Fruit fly (Drosophila melanogaster) whole organism, embryonic: Measurements from ENCODE around the gene raptor.
A peak's percentile ranks its signal among the peaks of the same experiment; 100 is the strongest.

Source experiments
- Aef1 ChIP-seq: fragments of 200-800 bp; sonication (Bioruptor generic); IDR thresholded peaks from 3 replicates; pipeline ENCODE4 v1.3.6; 2022; ENCODE audit warnings: missing biosample characterization, missing genetic modification characterization
- B-H2 ChIP-seq: fragments of 200-800 bp; sonication (Bioruptor generic); optimal IDR thresholded peaks from 2 replicates; lab custom pipeline; 2018; ENCODE audit warnings: missing biosample characterization, mild to moderate bottlenecking, missing genetic modification characterization
- CG10147 ChIP-seq: fragments of 200-800 bp; sonication (Bioruptor generic); optimal IDR thresholded peaks from 2 replicates; lab custom pipeline; 2019; ENCODE audit warnings: missing biosample characterization, mild to moderate bottlenecking, missing genetic modification characterization, moderate library complexity
- CG10543 ChIP-seq: fragments of 200-800 bp; sonication (Bioruptor generic); optimal IDR thresholded peaks from 3 replicates; lab custom pipeline; 2017; ENCODE audit warnings: missing biosample characterization, mild to moderate bottlenecking, missing genetic modification characterization, moderate library complexity
- CG11085 ChIP-seq: fragments of 200-800 bp; sonication (Bioruptor generic); IDR thresholded peaks from 2 replicates; pipeline ENCODE4 v1.3.6; 2022; ENCODE audit warnings: missing biosample characterization, missing genetic modification characterization
- CG11695 ChIP-seq: fragments of 200-800 bp; sonication (Bioruptor generic); IDR thresholded peaks from 3 replicates; pipeline ENCODE4 v1.3.6; 2022; ENCODE audit warnings: missing biosample characterization, missing genetic modification characterization
- CG13123 ChIP-seq: fragments of 200-800 bp; sonication (Bioruptor generic); optimal IDR thresholded peaks from 2 replicates; lab custom pipeline; 2016; ENCODE audit warnings: missing biosample characterization, missing genetic modification characterization
- CG13296 ChIP-seq: fragments of 200-800 bp; sonication (Bioruptor generic); optimal IDR thresholded peaks from 3 replicates; lab custom pipeline; 2018; ENCODE audit warnings: missing biosample characterization, mild to moderate bottlenecking, missing genetic modification characterization
- CG13624 ChIP-seq: fragments of 200-800 bp; sonication (Bioruptor generic); optimal IDR thresholded peaks from 2 replicates; lab custom pipeline; 2016; ENCODE audit warnings: missing biosample characterization, missing genetic modification characterization
- CG15514 ChIP-seq: fragments of 200-800 bp; sonication (Bioruptor generic); optimal IDR thresholded peaks from 3 replicates; lab custom pipeline; 2017; ENCODE audit warnings: missing biosample characterization, missing genetic modification characterization, mild to moderate bottlenecking, moderate library complexity, missing genetic modification reagents
- CG16779 ChIP-seq: fragments of 200-800 bp; sonication (Bioruptor generic); IDR thresholded peaks from 2 replicates; pipeline ENCODE4 v1.3.6; 2022; ENCODE audit warnings: missing biosample characterization, missing genetic modification characterization
- CG3065 ChIP-seq: fragments of 200-800 bp; sonication (Bioruptor generic); optimal IDR thresholded peaks from 2 replicates; lab custom pipeline; 2016; ENCODE audit warnings: missing biosample characterization, missing genetic modification characterization
- CG5180 ChIP-seq: fragments of 200-800 bp; sonication (Bioruptor generic); optimal IDR thresholded peaks from 3 replicates; lab custom pipeline; 2017; ENCODE audit warnings: missing biosample characterization, missing genetic modification characterization, mild to moderate bottlenecking, moderate library complexity, missing genetic modification reagents
- CG6254 ChIP-seq: fragments of 200-800 bp; sonication (Bioruptor generic); optimal IDR thresholded peaks from 3 replicates; lab custom pipeline; 2017; ENCODE audit warnings: mild to moderate bottlenecking, missing biosample characterization, missing genetic modification reagents, missing genetic modification characterization
- CG6272 ChIP-seq: fragments of 200-800 bp; sonication (Bioruptor generic); IDR thresholded peaks from 2 replicates; pipeline ENCODE4 v1.3.6; 2022; ENCODE audit warnings: missing biosample characterization, missing genetic modification characterization
- CG6765 ChIP-seq: fragments of 200-800 bp; sonication (Bioruptor generic); optimal IDR thresholded peaks from 3 replicates; lab custom pipeline; 2017; ENCODE audit warnings: missing biosample characterization, mild to moderate bottlenecking, missing genetic modification characterization
- CG6791 ChIP-seq: fragments of 200-800 bp; sonication (Bioruptor generic); IDR thresholded peaks from 3 replicates; pipeline ENCODE4 v1.3.6; 2022; ENCODE audit warnings: missing biosample characterization, missing genetic modification characterization; ENCODE audit not compliant: partially characterized antibody
- CG6854 ChIP-seq: fragments of 200-800 bp; sonication (Bioruptor generic); optimal IDR thresholded peaks from 3 replicates; lab custom pipeline; 2017; ENCODE audit warnings: missing biosample characterization, mild to moderate bottlenecking, missing genetic modification characterization
- CG7839 ChIP-seq: fragments of 200-800 bp; sonication (Bioruptor generic); optimal IDR thresholded peaks from 3 replicates; lab custom pipeline; 2018; ENCODE audit warnings: missing biosample characterization, mild to moderate bottlenecking, missing genetic modification characterization, moderate library complexity
- CG8290 ChIP-seq, 3 experiments: fragments of 200-800 bp; sonication (Bioruptor generic); optimal IDR thresholded peaks; 2 replicates each; lab custom pipeline; 2016 to 2019; ENCODE audit warnings: missing biosample characterization in 3 of 3, missing genetic modification characterization in 3 of 3, mild to moderate bottlenecking in 2 of 3, moderate library complexity in 1 of 3
- CG8765 ChIP-seq: fragments of 200-800 bp; sonication (Bioruptor generic); IDR thresholded peaks from 2 replicates; pipeline ENCODE4 v1.3.6; 2022; ENCODE audit warnings: missing biosample characterization, missing genetic modification characterization
- CG9215 ChIP-seq: fragments of 200-800 bp; sonication (Bioruptor generic); IDR thresholded peaks from 2 replicates; pipeline ENCODE4 v1.3.6; 2022; ENCODE audit warnings: missing biosample characterization, missing genetic modification characterization
- CG9797 ChIP-seq: fragments of 200-800 bp; sonication (Bioruptor generic); optimal IDR thresholded peaks from 3 replicates; lab custom pipeline; 2018; ENCODE audit warnings: missing biosample characterization, mild to moderate bottlenecking, missing genetic modification characterization
- CG9817 ChIP-seq: fragments of 200-800 bp; sonication (Bioruptor generic); optimal IDR thresholded peaks from 2 replicates; lab custom pipeline; 2018; ENCODE audit warnings: missing biosample characterization, mild to moderate bottlenecking, missing genetic modification characterization, moderate library complexity
- CkIIα-i1 ChIP-seq: fragments of 200-800 bp; sonication (Bioruptor generic); IDR thresholded peaks from 2 replicates; pipeline ENCODE4 v1.3.6; 2022; ENCODE audit warnings: missing biosample characterization, missing genetic modification characterization
- Dip2 ChIP-seq: fragments of 200-800 bp; sonication (Bioruptor generic); IDR thresholded peaks from 2 replicates; pipeline ENCODE4 v1.3.6; 2022; ENCODE audit warnings: missing biosample characterization, missing genetic modification characterization
- Doc3 ChIP-seq: fragments of 200-800 bp; sonication (Bioruptor generic); IDR thresholded peaks from 3 replicates; pipeline ENCODE4 v1.3.6; 2022; ENCODE audit warnings: missing biosample characterization, missing genetic modification characterization; ENCODE audit not compliant: partially characterized antibody
- Hr51 ChIP-seq, 2 experiments: fragments of 200-800 bp; sonication (Bioruptor generic); optimal IDR thresholded peaks; 2 replicates in 1 of 2; 3 replicates in 1 of 2; lab custom pipeline; 2016 to 2018; ENCODE audit warnings: missing biosample characterization in 2 of 2, missing genetic modification characterization in 2 of 2, mild to moderate bottlenecking in 1 of 2, moderate library complexity in 1 of 2
- Hsf ChIP-seq: fragments of 200-800 bp; sonication (Bioruptor generic); optimal IDR thresholded peaks from 3 replicates; lab custom pipeline; 2016; ENCODE audit warnings: missing biosample characterization, missing genetic modification characterization
- Mad ChIP-seq: fragments of 200-800 bp; sonication (Bioruptor generic); optimal IDR thresholded peaks from 2 replicates; lab custom pipeline; 2016; ENCODE audit warnings: missing biosample characterization, missing genetic modification characterization
- Meics ChIP-seq: fragments of 200-800 bp; sonication (Bioruptor generic); optimal IDR thresholded peaks from 2 replicates; lab custom pipeline; 2017; ENCODE audit warnings: missing biosample characterization, mild to moderate bottlenecking, missing genetic modification characterization
- Oli ChIP-seq: fragments of 200-800 bp; sonication (Bioruptor generic); optimal IDR thresholded peaks from 2 replicates; lab custom pipeline; 2018; ENCODE audit warnings: missing biosample characterization, mild to moderate bottlenecking, missing genetic modification characterization, moderate library complexity
- PHDP ChIP-seq: fragments of 200-800 bp; sonication (Bioruptor generic); optimal IDR thresholded peaks from 3 replicates; lab custom pipeline; 2018; ENCODE audit warnings: missing biosample characterization, mild to moderate bottlenecking, missing genetic modification characterization, moderate library complexity
- Xrp1 ChIP-seq: fragments of 200-800 bp; sonication (Bioruptor generic); IDR thresholded peaks from 2 replicates; pipeline ENCODE4 v1.3.6; 2022; ENCODE audit warnings: missing biosample characterization, missing genetic modification characterization
- ato ChIP-seq: fragments of 200-800 bp; sonication (Bioruptor generic); IDR thresholded peaks from 2 replicates; pipeline ENCODE4 v1.3.6; 2022; ENCODE audit warnings: missing biosample characterization, missing genetic modification characterization; ENCODE audit not compliant: partially characterized antibody
- chinmo ChIP-seq: fragments of 200-800 bp; sonication (Bioruptor generic); IDR thresholded peaks from 4 replicates; pipeline ENCODE4 v1.3.6; 2022; ENCODE audit warnings: missing biosample characterization, missing genetic modification characterization; ENCODE audit not compliant: partially characterized antibody
- crc ChIP-seq: fragments of 200-800 bp; sonication (Bioruptor generic); optimal IDR thresholded peaks from 2 replicates; lab custom pipeline; 2016; ENCODE audit warnings: missing biosample characterization, missing genetic modification characterization
- dmrt11E ChIP-seq: fragments of 200-800 bp; sonication (Bioruptor generic); optimal IDR thresholded peaks from 3 replicates; lab custom pipeline; 2018; ENCODE audit warnings: missing biosample characterization, mild to moderate bottlenecking, missing genetic modification characterization, moderate library complexity
- dysf ChIP-seq: fragments of 200-800 bp; sonication (Bioruptor generic); IDR thresholded peaks from 3 replicates; pipeline ENCODE4 v1.3.6; 2022; ENCODE audit warnings: missing biosample characterization, missing genetic modification characterization
- ewg ChIP-seq: fragments of 200-800 bp; sonication (Bioruptor generic); optimal IDR thresholded peaks from 3 replicates; lab custom pipeline; 2017; ENCODE audit warnings: mild to moderate bottlenecking, missing biosample characterization, missing genetic modification reagents, missing genetic modification characterization
- fd96Cb ChIP-seq: fragments of 200-800 bp; sonication (Bioruptor generic); optimal IDR thresholded peaks from 2 replicates; lab custom pipeline; 2018; ENCODE audit warnings: missing biosample characterization, mild to moderate bottlenecking, missing genetic modification characterization, moderate library complexity
- ham ChIP-seq: fragments of 200-800 bp; sonication (Bioruptor generic); IDR thresholded peaks from 2 replicates; pipeline ENCODE4 v1.3.6; 2022; ENCODE audit warnings: missing biosample characterization, missing genetic modification characterization
- pho ChIP-seq: fragments of 200-800 bp; sonication (Bioruptor generic); optimal IDR thresholded peaks from 2 replicates; lab custom pipeline; 2016; ENCODE audit warnings: missing biosample characterization, missing genetic modification characterization
- salm ChIP-seq: fragments of 200-800 bp; sonication (Bioruptor generic); optimal IDR thresholded peaks from 2 replicates; lab custom pipeline; 2018; ENCODE audit warnings: missing biosample characterization, mild to moderate bottlenecking, missing genetic modification characterization
- scrt ChIP-seq: fragments of 200-800 bp; sonication (Bioruptor generic); optimal IDR thresholded peaks from 2 replicates; lab custom pipeline; 2018; ENCODE audit warnings: missing biosample characterization, mild to moderate bottlenecking, missing genetic modification characterization, moderate library complexity
- slbo ChIP-seq: fragments of 200-800 bp; sonication (Bioruptor generic); IDR thresholded peaks from 2 replicates; pipeline ENCODE4 v1.3.6; 2022; ENCODE audit warnings: missing biosample characterization, missing genetic modification characterization
- sna ChIP-seq: fragments of 200-800 bp; sonication (Bioruptor generic); IDR thresholded peaks from 2 replicates; pipeline ENCODE4 v1.3.6; 2022; ENCODE audit warnings: missing biosample characterization, missing genetic modification characterization; ENCODE audit not compliant: partially characterized antibody
- tio ChIP-seq: fragments of 200-800 bp; sonication (Bioruptor generic); optimal IDR thresholded peaks from 2 replicates; lab custom pipeline; 2017; ENCODE audit warnings: missing biosample characterization, missing genetic modification characterization, inconsistent platforms
- vfl ChIP-seq: fragments of 200-800 bp; sonication (Bioruptor generic); optimal IDR thresholded peaks from 2 replicates; lab custom pipeline; 2016; ENCODE audit warnings: missing biosample characterization, missing genetic modification characterization
- wdn ChIP-seq: fragments of 200-800 bp; sonication (Bioruptor generic); IDR thresholded peaks from 2 replicates; pipeline ENCODE4 v1.3.6; 2022; ENCODE audit warnings: missing biosample characterization, missing genetic modification characterization
- yki ChIP-seq: fragments of >200 bp; optimal IDR thresholded peaks from 3 replicates; lab custom pipeline; 2018

Gene raptor

dm6 chrX:6092235-6092634 is 2.2 kb upstream of the raptor start (continued):
- TF ChIP-seq CG11695 (GFP tag; lab: Robert Waterston, UW) (no peak), sna (GFP tag; lab: Robert Waterston, UW) (no peak), CG11085 (GFP tag; lab: Robert Waterston, UW) (no peak), CG13123 (no peak), B-H2 (GFP tag; lab: Kevin White, UChicago) (no peak), Xrp1 (no peak), vfl (GFP tag; lab: Kevin White, UChicago) (peak; percentile 16), CG15514 (no peak), wdn (GFP tag; lab: Robert Waterston, UW) (no peak), CG7839 (tag; lab: Kevin White, UChicago) (peak; percentile 55), tio (GFP tag; lab: Kevin White, UChicago) (peak; percentile 19), CG3065 (GFP tag; lab: Kevin White, UChicago) (no peak), ewg (no peak), fd96Cb (no peak), CG10147 (GFP tag; lab: Kevin White, UChicago) (peak; percentile 3), CG8765 (GFP tag; lab: Robert Waterston, UW) (no peak), Doc3 (GFP tag; lab: Robert Waterston, UW) (no peak), PHDP (tag; lab: Kevin White, UChicago) (peak; percentile 42), CG5180 (GFP tag; lab: Kevin White, UChicago) (no peak), Mad (no peak), Meics (GFP tag; lab: Kevin White, UChicago) (peak; percentile 25), CG6272 (GFP tag; lab: Robert Waterston, UW) (no peak), CkIIα-i1 (GFP tag; lab: Robert Waterston, UW) (no peak), CG9215 (GFP tag; lab: Robert Waterston, UW) (no peak), Oli (peak; percentile 31), CG13624 (no peak), CG6254 (GFP tag; lab: Kevin White, UChicago) (no peak), CG13296 (GFP tag; lab: Kevin White, UChicago) (peak; percentile 33), Aef1 (GFP tag; lab: Robert Waterston, UW) (no peak), CG9817 (tag; lab: Kevin White, UChicago) (no peak), slbo (GFP tag; lab: Robert Waterston, UW) (peak; percentile 21; the same call in 1 of the 2 replicates), dmrt11E (tag; lab: Kevin White, UChicago) (no peak), CG10543 (GFP tag; lab: Kevin White, UChicago) (no peak), yki (lab: Kevin White, UChicago) (no peak), Hr51 (GFP tag; optimal IDR thresholded peaks at IDR 0.05; lab: Kevin White, UChicago) (peak in 1 of 2 experiments; percentile 47), CG9797 (no peak), salm (tag; lab: Kevin White, UChicago) (peak; percentile 19), scrt (GFP tag; lab: Kevin White, UChicago) (peak; percentile 57), CG16779 (GFP tag; lab: Robert Waterston, UW) (no peak), Dip2 (GFP tag; lab: Robert Waterston, UW) (no peak), dysf (GFP tag; lab: Robert Waterston, UW) (peak; percentile 47; the same call in 1 of the 3 replicates), CG6854 (GFP tag; lab: Kevin White, UChicago) (no peak), crc (GFP tag; lab: Kevin White, UChicago) (no peak), CG6765 (no peak), CG8290 (GFP tag; optimal IDR thresholded peaks at IDR 0.05; lab: Kevin White, UChicago) (no peak), CG8290 (tag; optimal IDR thresholded peaks at IDR 0.05; lab: Kevin White, UChicago) (peak in 1 of 2 experiments; percentile 7), chinmo (GFP tag; lab: Robert Waterston, UW) (no peak), ato (GFP tag; lab: Robert Waterston, UW) (no peak), pho (GFP tag; lab: Kevin White, UChicago) (no peak), Hsf (peak; percentile 9), ham (GFP tag; lab: Robert Waterston, UW) (no peak), CG6791 (GFP tag; lab: Robert Waterston, UW) (no peak)
